Fruit fly (Drosophila melanogaster): ENCODE results near the gene CG13970.

Gene CG13970

dm6 chr2L:20061018-20061657 lies 42.8 kb downstream of the CG13970 start, which contains the start of the genes barr and lok (continued):
- TF ChIP-seq Taf1 (GFP tag; IDR thresholded peaks at IDR 0.05) (no peak), ase (GFP tag; IDR thresholded peaks at IDR 0.05) (no peak), pho (GFP tag; optimal IDR thresholded peaks at IDR 0.05) (peak; percentile 48), so (GFP tag; IDR thresholded peaks at IDR 0.05) (no peak), Oli (tag; optimal IDR thresholded peaks at IDR 0.05) (peak; percentile 46), unpg (GFP tag; optimal IDR thresholded peaks at IDR 0.05) (no peak), hb (GFP tag; IDR thresholded peaks at IDR 0.05; ENCODE audit: partially characterized antibody) (no peak), pros (GFP tag; optimal IDR thresholded peaks at IDR 0.05) (no peak), CG1529 (GFP tag; optimal IDR thresholded peaks at IDR 0.05) (no peak), emc (GFP tag; optimal IDR thresholded peaks at IDR 0.05) (no peak), peb (GFP tag; IDR thresholded peaks at IDR 0.05) (no peak), CG6765 (GFP tag; optimal IDR thresholded peaks at IDR 0.05) (no peak), bbx (GFP tag; IDR thresholded peaks at IDR 0.05; ENCODE audit: partially characterized antibody) (no peak), CG6683 (GFP tag; optimal IDR thresholded peaks at IDR 0.05) (no peak), Dref (GFP tag; IDR thresholded peaks at IDR 0.05) (no peak), ATbp (GFP tag; optimal IDR thresholded peaks at IDR 0.05) (no peak), CG6654 (GFP tag; optimal IDR thresholded peaks at IDR 0.05) (no peak), maf-S (GFP tag; optimal IDR thresholded peaks at IDR 0.05) (no peak), CG2202 (tag; optimal IDR thresholded peaks at IDR 0.05) (no peak), CG8359 (GFP tag; optimal IDR thresholded peaks at IDR 0.05; ENCODE audit: borderline replicate concordance) (no peak), sens-2 (GFP tag; IDR thresholded peaks at IDR 0.05) (no peak), Vsx1 (GFP tag; optimal IDR thresholded peaks at IDR 0.05) (no peak), gcm (GFP tag; optimal IDR thresholded peaks at IDR 0.05) (no peak), CG9215 (GFP tag; IDR thresholded peaks at IDR 0.05) (peak; percentile 60), CG11695 (GFP tag; IDR thresholded peaks at IDR 0.05) (no peak), CG12744 (GFP tag; optimal IDR thresholded peaks at IDR 0.05) (peak; percentile 1), CG6791 (GFP tag; IDR thresholded peaks at IDR 0.05; ENCODE audit: partially characterized antibody) (no peak), kni (GFP tag; optimal IDR thresholded peaks at IDR 0.05) (no peak), B-H2 (GFP tag; optimal IDR thresholded peaks at IDR 0.05) (no peak), CG5245 (GFP tag; optimal IDR thresholded peaks at IDR 0.05) (peak; percentile 6), Atf-2 (GFP tag; optimal IDR thresholded peaks at IDR 0.05) (peak; percentile 62), pzg (GFP tag; optimal IDR thresholded peaks at IDR 0.05) (peak; percentile 19), pfk (GFP tag; optimal IDR thresholded peaks at IDR 0.05) (no peak), Sox100B (GFP tag; optimal IDR thresholded peaks at IDR 0.05) (no peak), slbo (GFP tag; IDR thresholded peaks at IDR 0.05) (peak; percentile 46; the same call in 1 of the 2 replicates), nmo (GFP tag; optimal IDR thresholded peaks at IDR 0.05) (peak; percentile 76), tin (GFP tag; optimal IDR thresholded peaks at IDR 0.05) (peak; percentile 53), vvl (GFP tag; IDR thresholded peaks at IDR 0.05) (0 out of 2 replicates have a peak, but pooled peaks have one; percentile 23), shn (GFP tag; optimal IDR thresholded peaks at IDR 0.05) (peak; percentile 59), CG18599 (GFP tag; optimal IDR thresholded peaks at IDR 0.05) (no peak), CG30020 (tag; optimal IDR thresholded peaks at IDR 0.05) (peak; percentile 66), her (GFP tag; optimal IDR thresholded peaks at IDR 0.05) (no peak), CG10267 (tag; optimal IDR thresholded peaks at IDR 0.05) (peak; percentile 96), dmrt11E (tag; optimal IDR thresholded peaks at IDR 0.05) (peak; percentile 63), CG17361 (GFP tag; IDR thresholded peaks at IDR 0.05) (peak; percentile 84), Optix (GFP tag; IDR thresholded peaks at IDR 0.05) (no peak), Dip3 (GFP tag; optimal IDR thresholded peaks at IDR 0.05) (peak; percentile 20), fu2 (GFP tag; optimal IDR thresholded peaks at IDR 0.05) (peak; percentile 45), sc (optimal IDR thresholded peaks at IDR 0.05) (no peak), sc (GFP tag; optimal IDR thresholded peaks at IDR 0.05) (peak; percentile 23)

Data from whole organism, embryonic.